Fruit fly (Drosophila melanogaster): ENCODE data around the gene cact.

cact gene

dm6 chr2L:16268107-16268539, 57.9 kb downstream of the cact start (continued):
- TF ChIP-seq CG13775 (GFP tag; optimal IDR thresholded peaks at IDR 0.05) (no peak), CG15479 (GFP tag; optimal IDR thresholded peaks at IDR 0.05) (peak; percentile 32), CG10565 (GFP tag; optimal IDR thresholded peaks at IDR 0.05) (no peak), CG2116 (GFP tag; optimal IDR thresholded peaks at IDR 0.05) (no peak), CG13894 (tag; optimal IDR thresholded peaks at IDR 0.05) (peak; percentile 91), Opbp (GFP tag; IDR thresholded peaks at IDR 0.05; ENCODE audit: partially characterized antibody) (no peak), CTCF (GFP tag; optimal IDR thresholded peaks at IDR 0.05) (peak; percentile 6), sd (tag; optimal IDR thresholded peaks at IDR 0.05) (peak; percentile 57), CG33557 (GFP tag; optimal IDR thresholded peaks at IDR 0.05) (peak; percentile 2), Sry-β (GFP tag; optimal IDR thresholded peaks at IDR 0.05) (peak; percentile 16), Hr78 (GFP tag; optimal IDR thresholded peaks at IDR 0.05) (peak in 1 of 2 experiments; percentile 11), CG3838 (GFP tag; optimal IDR thresholded peaks at IDR 0.05) (peak; percentile 54), yki (optimal IDR thresholded peaks at IDR 0.05) (peak; percentile 73), CG8924 (tag; optimal IDR thresholded peaks at IDR 0.05) (peak; percentile 40), CG5180 (GFP tag; optimal IDR thresholded peaks at IDR 0.05) (peak; percentile 65)

dm6 chr2L:16267159-16268065, 58.6 kb downstream of the cact start:
- no peak for TF ChIP-seq gsb-n (tag; optimal IDR thresholded peaks at IDR 0.05)
- no peak for TF ChIP-seq mam (GFP tag; optimal IDR thresholded peaks at IDR 0.05)
- peak; percentile 75 for TF ChIP-seq sens (GFP tag)
- TF ChIP-seq dm (GFP tag; optimal IDR thresholded peaks at IDR 0.05): no peak
- no peak for TF ChIP-seq CG4328 (GFP tag; optimal IDR thresholded peaks at IDR 0.05)
- no peak for TF ChIP-seq CG34224 (GFP tag; IDR thresholded peaks at IDR 0.05; ENCODE audit: partially characterized antibody)
- no peak for TF ChIP-seq CG17186 (GFP tag; optimal IDR thresholded peaks at IDR 0.05)
- TF ChIP-seq CG12942 (GFP tag; optimal IDR thresholded peaks at IDR 0.05): no peak
- TF ChIP-seq ATbp (GFP tag; optimal IDR thresholded peaks at IDR 0.05): no peak
- TF ChIP-seq Sry-δ (GFP tag; optimal IDR thresholded peaks at IDR 0.05): no peak
- TF ChIP-seq gfzf (GFP tag; optimal IDR thresholded peaks at IDR 0.05): no peak
- peak; percentile 27 for TF ChIP-seq nom (GFP tag; optimal IDR thresholded peaks at IDR 0.05)

- TF ChIP-seq Hand (GFP tag; optimal IDR thresholded peaks at IDR 0.05) (no peak), CG10543 (GFP tag; optimal IDR thresholded peaks at IDR 0.05) (no peak), fd3F (GFP tag; optimal IDR thresholded peaks at IDR 0.05) (no peak), CG12071 (GFP tag; optimal IDR thresholded peaks at IDR 0.05) (no peak), CG2116 (GFP tag; optimal IDR thresholded peaks at IDR 0.05) (no peak), CG2120 (GFP tag; optimal IDR thresholded peaks at IDR 0.05) (no peak), Rfx (GFP tag; IDR thresholded peaks at IDR 0.05) (no peak), Lpt (GFP tag; optimal IDR thresholded peaks at IDR 0.05) (no peak), CG10366 (GFP tag; IDR thresholded peaks at IDR 0.05) (no peak), CG5953 (GFP tag; IDR thresholded peaks at IDR 0.05) (0 out of 2 replicates have a peak, but pooled peaks have one; percentile 36), Lim3 (GFP tag; IDR thresholded peaks at IDR 0.05) (no peak), hb (GFP tag; IDR thresholded peaks at IDR 0.05; ENCODE audit: partially characterized antibody) (no peak), crol (GFP tag; IDR thresholded peaks at IDR 0.05) (peak; percentile 57; the same call in 1 of the 2 replicates), Opbp (GFP tag; IDR thresholded peaks at IDR 0.05; ENCODE audit: partially characterized antibody) (no peak), CG1792 (GFP tag; optimal IDR thresholded peaks at IDR 0.05) (no peak), NFAT (GFP tag; IDR thresholded peaks at IDR 0.05) (no peak), Optix (GFP tag; IDR thresholded peaks at IDR 0.05) (no peak), BEAF-32 (GFP tag; optimal IDR thresholded peaks at IDR 0.05) (no peak), Hey (tag; optimal IDR thresholded peaks at IDR 0.05) (no peak), sna (GFP tag; IDR thresholded peaks at IDR 0.05; ENCODE audit: partially characterized antibody) (no peak), CG3838 (GFP tag; optimal IDR thresholded peaks at IDR 0.05) (no peak), HmgZ (tag; optimal IDR thresholded peaks at IDR 0.05) (no peak), en (GFP tag; optimal IDR thresholded peaks at IDR 0.05) (no peak)
These were observed 62.3 kb downstream of the cact start for dm6 chr2L:16263723-16264122.

Measured in whole organism, embryonic.